Fruit fly (Drosophila melanogaster) whole organism, pupa: ENCODE results near the gene CG31207.

Experiments
- CG10348 ChIP-seq: fragments of 200-800 bp; sonication (Bioruptor generic); IDR thresholded peaks from 2 replicates; pipeline ENCODE4 v1.3.6; 2022; ENCODE audit warnings: missing biosample characterization, missing genetic modification characterization
- CG12605 ChIP-seq: fragments of 200-800 bp; sonication (Bioruptor generic); IDR thresholded peaks from 2 replicates; pipeline ENCODE4 v1.3.6; 2022; ENCODE audit warnings: missing biosample characterization, missing genetic modification characterization
- CG13204 ChIP-seq: fragments of 200-800 bp; sonication (Bioruptor generic); optimal IDR thresholded peaks from 2 replicates; lab custom pipeline; 2018; ENCODE audit warnings: missing biosample characterization, mild to moderate bottlenecking, missing genetic modification characterization, moderate library complexity
- CG14655 ChIP-seq: fragments of 200-800 bp; sonication (Bioruptor generic); optimal IDR thresholded peaks from 3 replicates; lab custom pipeline; 2017; ENCODE audit warnings: mild to moderate bottlenecking, missing biosample characterization, missing genetic modification reagents, missing genetic modification characterization
- CG15710 ChIP-seq: fragments of 200-800 bp; sonication (Bioruptor generic); optimal IDR thresholded peaks from 2 replicates; lab custom pipeline; 2018; ENCODE audit warnings: missing biosample characterization, mild to moderate bottlenecking, missing genetic modification characterization, moderate library complexity
- CG17806 ChIP-seq: fragments of 200-800 bp; sonication (Bioruptor generic); optimal IDR thresholded peaks from 2 replicates; lab custom pipeline; 2018; ENCODE audit warnings: missing biosample characterization, mild to moderate bottlenecking, missing genetic modification characterization, moderate library complexity
- CG32121 ChIP-seq: fragments of 200-800 bp; sonication (Bioruptor generic); IDR thresholded peaks from 2 replicates; pipeline ENCODE4 v1.3.6; 2022; ENCODE audit warnings: missing biosample characterization, missing genetic modification characterization
- CG34367 ChIP-seq: fragments of 200-800 bp; sonication (Bioruptor generic); optimal IDR thresholded peaks from 2 replicates; lab custom pipeline; 2018; ENCODE audit warnings: missing biosample characterization, mild to moderate bottlenecking, missing genetic modification characterization
- CG4496 ChIP-seq: fragments of 200-800 bp; sonication (Bioruptor generic); IDR thresholded peaks from 3 replicates; pipeline ENCODE4 v1.3.6; 2022; ENCODE audit warnings: missing biosample characterization, missing genetic modification characterization
- CG8159 ChIP-seq: fragments of 200-800 bp; sonication (Bioruptor generic); optimal IDR thresholded peaks from 3 replicates; lab custom pipeline; 2018; ENCODE audit warnings: missing biosample characterization, mild to moderate bottlenecking, missing genetic modification characterization, moderate library complexity
- CG8301 ChIP-seq: fragments of 200-800 bp; sonication (Bioruptor generic); optimal IDR thresholded peaks from 2 replicates; lab custom pipeline; 2018; ENCODE audit warnings: missing biosample characterization, mild to moderate bottlenecking, missing genetic modification characterization
- CG9948 ChIP-seq: fragments of 200-800 bp; sonication (Bioruptor generic); optimal IDR thresholded peaks from 2 replicates; lab custom pipeline; 2018; ENCODE audit warnings: missing biosample characterization, mild to moderate bottlenecking, missing genetic modification characterization, moderate library complexity
- D1 ChIP-seq: fragments of 200-800 bp; sonication (Bioruptor generic); optimal IDR thresholded peaks from 2 replicates; lab custom pipeline; 2018; ENCODE audit warnings: missing biosample characterization, mild to moderate bottlenecking, missing genetic modification characterization, moderate library complexity
- EcR ChIP-seq: fragments of 200-800 bp; sonication (Bioruptor generic); optimal IDR thresholded peaks from 3 replicates; lab custom pipeline; 2019; ENCODE audit warnings: missing biosample characterization, missing genetic modification characterization, mild to moderate bottlenecking, moderate library complexity, missing genetic modification reagents
- Ets98B ChIP-seq: fragments of 200-800 bp; sonication (Bioruptor generic); IDR thresholded peaks from 2 replicates; pipeline ENCODE4 v1.3.6; 2022; ENCODE audit warnings: missing biosample characterization, missing genetic modification characterization
- Pif1B ChIP-seq: fragments of 200-800 bp; sonication (Bioruptor generic); optimal IDR thresholded peaks from 3 replicates; lab custom pipeline; 2016; ENCODE audit warnings: missing biosample characterization, missing genetic modification characterization
- Snoo ChIP-seq: fragments of 200-800 bp; sonication (Bioruptor generic); optimal IDR thresholded peaks from 3 replicates; lab custom pipeline; 2017; ENCODE audit warnings: missing biosample characterization, mild to moderate bottlenecking, missing genetic modification characterization, inconsistent platforms
- fd96Ca ChIP-seq: fragments of 200-800 bp; sonication (Bioruptor generic); IDR thresholded peaks from 3 replicates; pipeline ENCODE4 v1.3.6; 2022; ENCODE audit warnings: missing biosample characterization, missing genetic modification characterization
- gl ChIP-seq: fragments of 200-800 bp; sonication (Bioruptor generic); optimal IDR thresholded peaks from 2 replicates; lab custom pipeline; 2018; ENCODE audit warnings: missing biosample characterization, mild to moderate bottlenecking, missing genetic modification characterization
- rn ChIP-seq: fragments of 200-800 bp; sonication (Bioruptor generic); IDR thresholded peaks from 2 replicates; pipeline ENCODE4 v1.3.6; 2022; ENCODE audit warnings: missing biosample characterization, missing genetic modification characterization

CG31207 gene

DNA sequence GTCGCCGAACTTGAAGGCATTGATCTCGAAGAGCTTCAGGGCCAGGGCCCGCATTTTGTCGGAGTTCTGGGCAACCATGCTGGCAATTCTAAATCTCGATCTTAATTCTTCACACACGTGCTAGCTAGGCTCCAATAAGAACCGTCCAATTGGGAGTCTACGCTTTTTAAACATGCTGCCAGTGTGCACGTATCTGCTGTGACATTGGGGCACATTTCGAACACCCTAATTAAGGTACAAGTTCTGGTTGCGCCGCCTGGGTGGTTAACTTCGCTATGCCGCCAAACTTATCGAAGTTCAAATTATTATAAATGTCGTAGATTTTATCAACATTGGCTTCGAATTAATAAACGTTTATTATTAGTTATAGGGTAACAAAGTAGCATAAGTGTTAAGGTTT lies 26.3 kb upstream of the CG31207 start, which contains the start of gene r-l:
Gene r-l (minus strand): TSS at position 179 of the 400 bp plus-strand sequence.
- TF ChIP-seq CG9948 (tag; lab: Kevin White, UChicago) = no peak
- TF ChIP-seq CG10348 (GFP tag; lab: Robert Waterston, UW) = no peak
- TF ChIP-seq CG34367 = no peak
- TF ChIP-seq EcR (GFP tag; lab: Kevin White, UChicago) = peak; percentile 22
- no peak for TF ChIP-seq fd96Ca
- TF ChIP-seq, all 21 proteins: peak for 1

DNA sequence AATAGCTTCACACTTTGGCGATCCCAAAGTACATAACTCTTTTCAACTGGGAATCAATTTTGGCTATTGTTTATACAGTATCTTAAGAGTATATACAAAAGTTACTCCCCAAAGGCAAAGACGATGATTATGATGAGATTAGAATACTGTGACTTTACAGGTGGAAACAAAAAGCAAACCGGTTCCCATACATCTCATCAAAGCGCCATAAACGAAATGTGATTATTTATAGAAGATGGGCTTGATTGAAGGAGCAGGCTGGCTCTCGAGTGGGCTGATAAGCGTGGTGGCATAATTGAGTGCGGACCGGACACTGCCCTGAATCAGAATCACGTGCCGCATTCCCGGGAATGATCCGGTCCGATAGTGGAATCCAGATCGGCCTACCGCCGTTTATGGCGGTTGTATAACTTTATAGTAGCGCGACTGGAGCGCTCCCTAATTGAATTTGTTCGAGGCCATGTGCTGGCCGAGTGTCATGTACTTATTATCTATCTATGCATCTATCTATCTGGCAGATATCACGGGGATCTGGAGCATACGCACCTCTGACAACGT lies 25.2 kb upstream of the CG31207 start:
- TF ChIP-seq CG17806 = no peak
- TF ChIP-seq rn = no peak
- TF ChIP-seq CG14655 (GFP tag; lab: Kevin White, UChicago) = no peak
- no peak for TF ChIP-seq CG9948 (tag; lab: Kevin White, UChicago)
- TF ChIP-seq Snoo (tag; lab: Kevin White, UChicago) = no peak
- no peak for TF ChIP-seq Ets98B (GFP tag; lab: Robert Waterston, UW)
- no peak for TF ChIP-seq gl (tag; lab: Kevin White, UChicago)
- TF ChIP-seq D1 (tag; lab: Kevin White, UChicago) = no peak
- TF ChIP-seq CG13204 (GFP tag; lab: Kevin White, UChicago) = no peak
- no peak for TF ChIP-seq CG10348 (GFP tag; lab: Robert Waterston, UW)
- TF ChIP-seq CG32121 (GFP tag; lab: Robert Waterston, UW) = no peak

DNA sequence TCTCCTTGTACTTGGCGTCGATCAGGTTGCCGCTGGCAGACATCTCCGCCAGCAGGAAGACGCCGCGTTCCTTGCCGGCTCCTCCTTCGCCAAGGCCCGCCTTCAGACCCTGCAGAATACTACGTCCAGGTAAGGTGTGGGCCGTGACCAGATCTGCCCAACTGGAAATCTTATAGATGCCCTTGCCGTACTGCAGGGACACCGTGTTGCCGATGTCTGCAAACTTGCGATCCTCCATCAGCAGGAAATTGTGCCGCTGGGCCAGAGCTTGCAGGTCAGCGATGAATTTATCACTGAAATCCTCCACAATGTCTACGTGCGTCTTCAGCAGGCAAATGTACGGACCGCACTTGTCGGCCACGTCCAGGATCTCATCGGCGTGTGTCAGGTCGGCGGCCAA lies 24.5 kb upstream of the CG31207 start:
- TF ChIP-seq CG9948 (tag; lab: Kevin White, UChicago) = no peak
- no peak for TF ChIP-seq gl (tag; lab: Kevin White, UChicago)
- TF ChIP-seq CG10348 (GFP tag; lab: Robert Waterston, UW) = no peak

DNA sequence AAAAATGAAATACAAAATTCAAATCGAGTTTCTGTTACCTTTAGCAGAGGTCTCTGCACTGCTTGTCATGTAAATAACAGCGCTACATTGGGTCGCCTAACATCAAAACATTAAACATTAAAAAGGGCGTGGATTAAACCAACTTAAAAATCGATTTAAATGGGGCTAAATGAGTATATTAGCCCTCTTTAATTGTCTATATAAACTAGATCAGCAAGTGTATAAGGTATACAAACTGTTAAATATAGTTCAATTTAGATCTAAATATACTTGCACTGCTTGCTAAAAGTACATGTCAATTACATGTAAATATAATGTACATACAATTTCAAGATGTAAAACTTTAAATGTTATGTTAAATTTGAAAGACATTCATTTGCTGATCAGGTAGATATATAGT lies 22.9 kb upstream of the CG31207 start:
- TF ChIP-seq CG15710 (tag; lab: Kevin White, UChicago) (no peak), gl (tag; lab: Kevin White, UChicago) (no peak), D1 (tag; lab: Kevin White, UChicago) (peak; percentile 58), CG4496 (GFP tag; lab: Robert Waterston, UW) (no peak), CG8159 (tag; lab: Kevin White, UChicago) (no peak), Pif1B (GFP tag; lab: Kevin White, UChicago) (no peak)
- TF ChIP-seq, all 21 proteins: peak for 1

DNA sequence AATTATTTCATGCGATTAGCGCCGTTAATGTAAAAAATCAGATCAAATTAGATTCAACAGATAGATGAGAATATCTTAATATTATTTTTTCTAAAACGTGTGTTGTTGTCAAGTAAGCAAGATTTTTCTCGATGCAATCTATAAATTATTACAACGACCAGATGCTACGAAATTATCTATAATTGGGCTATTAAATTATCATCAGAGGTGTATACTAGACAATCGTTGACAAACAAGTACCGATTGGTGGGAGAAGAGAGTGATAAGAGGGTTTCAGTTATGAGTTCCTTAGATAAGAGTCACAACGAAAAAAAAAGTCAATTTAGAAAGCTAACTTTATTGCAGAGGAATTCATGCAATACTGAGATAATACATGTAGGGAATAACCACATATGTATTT lies 20.7 kb upstream of the CG31207 start:
- TF ChIP-seq CG8159 (tag; lab: Kevin White, UChicago) = no peak
- TF ChIP-seq gl (tag; lab: Kevin White, UChicago) = no peak
- no peak for TF ChIP-seq Pif1B (GFP tag; lab: Kevin White, UChicago)
- TF ChIP-seq CG34367 = no peak
- TF ChIP-seq CG32121 (GFP tag; lab: Robert Waterston, UW) = no peak
- TF ChIP-seq CG8301 (tag; lab: Kevin White, UChicago) = no peak
- no peak for TF ChIP-seq fd96Ca
- TF ChIP-seq EcR (GFP tag; lab: Kevin White, UChicago) = no peak

DNA sequence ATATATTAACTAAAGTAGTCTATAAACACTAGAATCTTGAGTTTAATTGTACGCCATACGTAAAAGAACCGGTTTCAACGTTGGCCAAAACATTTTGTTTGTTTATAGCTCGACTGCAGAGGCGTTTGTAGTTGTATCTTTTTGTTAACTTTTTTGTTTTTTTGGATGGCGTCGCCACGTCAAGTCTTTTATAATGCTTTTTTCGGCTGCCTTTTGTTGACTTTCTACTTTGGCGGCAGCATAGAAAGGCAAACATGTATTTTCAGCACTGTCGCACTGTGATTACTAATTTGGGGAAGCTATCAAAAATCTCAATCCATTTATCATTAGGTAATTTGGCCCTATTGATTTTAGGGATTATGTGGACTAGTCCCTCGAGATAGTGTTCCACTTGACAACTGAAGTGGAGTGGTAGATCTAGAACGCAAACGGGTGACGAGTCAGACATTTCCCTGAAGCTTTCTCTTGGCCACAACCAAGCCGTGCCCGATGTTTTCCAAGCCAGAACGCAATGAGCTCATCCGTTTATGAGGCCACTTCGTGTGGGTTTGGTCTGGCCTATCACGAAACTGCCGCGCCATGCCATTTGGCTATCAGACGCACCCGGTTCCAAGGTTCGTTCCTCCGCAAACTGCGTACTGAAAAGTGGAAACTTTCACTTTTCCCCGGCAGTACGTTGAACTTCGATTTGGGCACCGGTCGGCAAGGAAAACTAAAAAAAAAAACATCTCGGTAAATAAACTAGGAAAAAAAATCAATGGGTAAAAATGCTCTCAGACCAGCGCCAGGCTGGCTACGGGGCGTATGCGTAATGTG lies 19.9 kb upstream of the CG31207 start:
- no peak for TF ChIP-seq CG34367
- TF ChIP-seq CG12605 (GFP tag; lab: Robert Waterston, UW) = 0 out of 2 replicates have a peak, but pooled peaks have one; percentile 13
- peak; percentile 62; the same call in 2 of the 3 replicates for TF ChIP-seq CG4496 (GFP tag; lab: Robert Waterston, UW)

DNA sequence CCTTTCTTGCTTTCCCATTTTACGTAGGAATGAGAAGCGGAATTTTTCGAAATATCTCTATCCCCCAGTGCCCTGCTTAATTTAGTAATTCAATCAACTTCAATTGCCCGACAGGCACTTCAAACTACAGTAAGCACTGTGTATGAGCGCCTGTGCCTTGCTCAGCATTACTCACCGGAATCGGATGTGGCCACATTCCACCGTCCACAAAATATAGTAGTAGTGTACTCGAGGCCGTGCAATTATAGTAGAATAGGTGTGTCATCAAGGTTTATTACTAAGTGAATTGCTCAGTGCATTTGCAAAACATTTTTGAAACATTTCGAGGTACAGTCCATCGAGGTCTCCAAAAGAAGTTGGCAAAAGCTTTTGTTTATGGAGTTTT lies 18.9 kb upstream of the CG31207 start:
- TF ChIP-seq D1 (tag; lab: Kevin White, UChicago) (no peak), CG4496 (GFP tag; lab: Robert Waterston, UW) (peak; percentile 46; the same call in 2 of the 3 replicates), Ets98B (GFP tag; lab: Robert Waterston, UW) (no peak), CG32121 (GFP tag; lab: Robert Waterston, UW) (peak; percentile 48), CG17806 (no peak)
